Fruit fly (Drosophila melanogaster) whole organism, embryonic: ENCODE data around the gene Pcmt.

Experiments used
- Adf1 ChIP-seq: fragments of 200-800 bp; sonication (Bioruptor generic); IDR thresholded peaks from 2 replicates; pipeline ENCODE4 v1.3.6; 2022; ENCODE audit warnings: missing biosample characterization, missing genetic modification characterization
- Atf6 ChIP-seq: fragments of 200-800 bp; sonication (Bioruptor generic); IDR thresholded peaks from 2 replicates; pipeline ENCODE4 v1.3.6; 2022; ENCODE audit warnings: missing biosample characterization, missing genetic modification characterization
- CG10267 ChIP-seq: fragments of 200-800 bp; sonication (Bioruptor generic); optimal IDR thresholded peaks from 2 replicates; lab custom pipeline; 2018; ENCODE audit warnings: missing biosample characterization, mild to moderate bottlenecking, missing genetic modification characterization, moderate library complexity
- CG12071 ChIP-seq: fragments of 200-800 bp; sonication (Bioruptor generic); optimal IDR thresholded peaks from 3 replicates; lab custom pipeline; 2018; ENCODE audit warnings: missing biosample characterization, mild to moderate bottlenecking, missing genetic modification characterization
- CG12155 ChIP-seq: fragments of 200-800 bp; sonication (Bioruptor generic); optimal IDR thresholded peaks from 3 replicates; lab custom pipeline; 2016; ENCODE audit warnings: missing biosample characterization, missing genetic modification characterization
- CG14710 ChIP-seq: fragments of 200-800 bp; sonication (Bioruptor generic); optimal IDR thresholded peaks from 3 replicates; lab custom pipeline; 2019; ENCODE audit warnings: missing biosample characterization, mild to moderate bottlenecking, missing genetic modification characterization, moderate library complexity
- CG14860 ChIP-seq: fragments of 200-800 bp; sonication (Bioruptor generic); IDR thresholded peaks from 3 replicates; pipeline ENCODE4 v1.3.6; 2022; ENCODE audit warnings: missing biosample characterization, missing genetic modification characterization; ENCODE audit not compliant: partially characterized antibody
- CG17385 ChIP-seq: fragments of 200-800 bp; sonication (Bioruptor generic); optimal IDR thresholded peaks from 3 replicates; lab custom pipeline; 2018; ENCODE audit warnings: missing biosample characterization, mild to moderate bottlenecking, missing genetic modification characterization
- CG31365 ChIP-seq: fragments of 200-800 bp; sonication (Bioruptor generic); optimal IDR thresholded peaks from 2 replicates; lab custom pipeline; 2018; ENCODE audit warnings: missing biosample characterization, mild to moderate bottlenecking, missing genetic modification characterization
- CG3163 ChIP-seq: fragments of 200-800 bp; sonication (Bioruptor generic); optimal IDR thresholded peaks from 3 replicates; lab custom pipeline; 2016; ENCODE audit warnings: missing biosample characterization, missing genetic modification characterization
- CG32532 ChIP-seq: fragments of 200-800 bp; sonication (Bioruptor generic); IDR thresholded peaks from 2 replicates; pipeline ENCODE4 v1.3.6; 2022; ENCODE audit warnings: missing biosample characterization, missing genetic modification characterization
- CG3407 ChIP-seq: fragments of 200-800 bp; sonication (Bioruptor generic); optimal IDR thresholded peaks from 2 replicates; lab custom pipeline; 2018; ENCODE audit warnings: missing biosample characterization, mild to moderate bottlenecking, missing genetic modification characterization
- CG4328 ChIP-seq: fragments of 200-800 bp; sonication (Bioruptor generic); optimal IDR thresholded peaks from 3 replicates; lab custom pipeline; 2017; ENCODE audit warnings: missing biosample characterization, missing genetic modification reagents, missing genetic modification characterization
- CG7786 ChIP-seq: fragments of 200-800 bp; sonication (Bioruptor generic); optimal IDR thresholded peaks from 2 replicates; lab custom pipeline; 2016; ENCODE audit warnings: missing biosample characterization, missing genetic modification characterization
- CG8478 ChIP-seq: fragments of >200 bp; optimal IDR thresholded peaks from 2 replicates; lab custom pipeline; 2018
- CG8944 ChIP-seq: fragments of 200-800 bp; sonication (Bioruptor generic); optimal IDR thresholded peaks from 3 replicates; lab custom pipeline; 2016; ENCODE audit warnings: missing biosample characterization, missing genetic modification characterization
- CG9727 ChIP-seq: fragments of 200-800 bp; sonication (Bioruptor generic); optimal IDR thresholded peaks from 3 replicates; lab custom pipeline; 2017; ENCODE audit warnings: missing biosample characterization, mild to moderate bottlenecking, missing genetic modification characterization
- Ets97D ChIP-seq: fragments of 200-800 bp; sonication (Bioruptor generic); optimal IDR thresholded peaks from 3 replicates; lab custom pipeline; 2016; ENCODE audit warnings: missing biosample characterization, missing genetic modification characterization
- Fer2 ChIP-seq: fragments of 200-800 bp; sonication (Bioruptor generic); optimal IDR thresholded peaks from 2 replicates; lab custom pipeline; 2018; ENCODE audit warnings: missing biosample characterization, mild to moderate bottlenecking, missing genetic modification characterization, moderate library complexity
- GATAe ChIP-seq: fragments of 200-800 bp; sonication (Bioruptor generic); conservative IDR thresholded peaks from 2 replicates; pipeline ENCODE4 v1.3.6; 2022; ENCODE audit warnings: missing biosample characterization, missing genetic modification characterization
- H15 ChIP-seq: fragments of 200-800 bp; sonication (Bioruptor generic); IDR thresholded peaks from 3 replicates; pipeline ENCODE4 v1.3.6; 2022; ENCODE audit warnings: missing biosample characterization, missing genetic modification characterization
- Med ChIP-seq: fragments of 200-800 bp; sonication (Bioruptor generic); peaks from one replicate; lab custom pipeline; 2016; ENCODE audit warnings: missing biosample characterization, missing genetic modification characterization, mild to moderate bottlenecking, inconsistent platforms, moderate library complexity
- Pdp1 ChIP-seq, 2 experiments: fragments of 200-800 bp; sonication (Bioruptor generic); optimal IDR thresholded peaks; 3 replicates each; lab custom pipeline; 2016; ENCODE audit warnings: missing biosample characterization in 2 of 2, missing genetic modification characterization in 2 of 2, mild to moderate bottlenecking in 1 of 2, moderate library complexity in 1 of 2
- Side ChIP-seq: fragments of 200-800 bp; sonication (Bioruptor generic); optimal IDR thresholded peaks from 2 replicates; lab custom pipeline; 2016; ENCODE audit warnings: missing biosample characterization, missing genetic modification characterization
- Sry-δ ChIP-seq: fragments of 200-800 bp; sonication (Bioruptor generic); optimal IDR thresholded peaks from 2 replicates; lab custom pipeline; 2016; ENCODE audit warnings: missing biosample characterization, missing genetic modification characterization
- Ssrp ChIP-seq: fragments of 200-800 bp; sonication (Bioruptor generic); optimal IDR thresholded peaks from 2 replicates; lab custom pipeline; 2018; ENCODE audit warnings: missing biosample characterization, mild to moderate bottlenecking, missing genetic modification characterization, moderate library complexity
- Trl ChIP-seq, 3 experiments: fragments of >200 bp in 2 of 3; fragments of 200-800 bp in 1 of 3; sonication (Bioruptor generic) in 1 of 3; optimal IDR thresholded peaks; 2 replicates in 1 of 3; 3 replicates in 2 of 3; lab custom pipeline; 2016 to 2017; ENCODE audit warnings: missing biosample characterization in 1 of 3, missing genetic modification characterization in 1 of 3
- Usf ChIP-seq: fragments of 200-800 bp; sonication (Bioruptor generic); optimal IDR thresholded peaks from 2 replicates; lab custom pipeline; 2017; ENCODE audit warnings: missing genotype, missing biosample characterization, missing genetic modification characterization
- bigmax ChIP-seq: fragments of 200-800 bp; sonication (Bioruptor generic); optimal IDR thresholded peaks from 2 replicates; lab custom pipeline; 2018; ENCODE audit warnings: missing biosample characterization, mild to moderate bottlenecking, missing genetic modification characterization
- cg ChIP-seq: fragments of 200-800 bp; sonication (Bioruptor generic); optimal IDR thresholded peaks from 3 replicates; lab custom pipeline; 2019; ENCODE audit warnings: missing biosample characterization, mild to moderate bottlenecking, missing genetic modification characterization, moderate library complexity
- chif ChIP-seq, 2 experiments: fragments of 200-800 bp; sonication (Bioruptor generic); optimal IDR thresholded peaks; 3 replicates each; lab custom pipeline; 2016; ENCODE audit warnings: missing biosample characterization in 2 of 2, missing genetic modification characterization in 2 of 2
- corto ChIP-seq: fragments of 200-800 bp; sonication (Bioruptor generic); optimal IDR thresholded peaks from 2 replicates; lab custom pipeline; 2016; ENCODE audit warnings: missing biosample characterization, mild to moderate bottlenecking, missing genetic modification characterization, moderate library complexity
- dmrt99B ChIP-seq: fragments of 200-800 bp; sonication (Bioruptor generic); optimal IDR thresholded peaks from 2 replicates; lab custom pipeline; 2018; ENCODE audit warnings: missing biosample characterization, mild to moderate bottlenecking, missing genetic modification characterization, moderate library complexity
- mam ChIP-seq: fragments of 200-800 bp; sonication (Bioruptor generic); optimal IDR thresholded peaks from 3 replicates; lab custom pipeline; 2016; ENCODE audit warnings: missing biosample characterization, missing genetic modification characterization
- prd ChIP-seq, 3 experiments: fragments of >200 bp in 2 of 3; fragments of 200-800 bp in 1 of 3; sonication (Bioruptor generic) in 1 of 3; optimal IDR thresholded peaks in 2 of 3; IDR thresholded peaks in 1 of 3; 2 replicates in 2 of 3; 3 replicates in 1 of 3; pipeline versions ENCODE4 v1.3.6 to Lab custom; 2017 to 2022; ENCODE audit warnings: missing biosample characterization in 1 of 3, missing genetic modification characterization in 1 of 3
- pzg ChIP-seq: fragments of 200-800 bp; sonication (Bioruptor generic); optimal IDR thresholded peaks from 3 replicates; lab custom pipeline; 2018; ENCODE audit warnings: missing biosample characterization, mild to moderate bottlenecking, missing genetic modification characterization, moderate library complexity
- salm ChIP-seq: fragments of 200-800 bp; sonication (Bioruptor generic); optimal IDR thresholded peaks from 2 replicates; lab custom pipeline; 2018; ENCODE audit warnings: missing biosample characterization, mild to moderate bottlenecking, missing genetic modification characterization
- schlank ChIP-seq: fragments of 200-800 bp; sonication (Bioruptor generic); optimal IDR thresholded peaks from 2 replicates; lab custom pipeline; 2018; ENCODE audit warnings: missing biosample characterization, mild to moderate bottlenecking, missing genetic modification characterization
- slou ChIP-seq: fragments of 200-800 bp; sonication (Bioruptor generic); optimal IDR thresholded peaks from 3 replicates; lab custom pipeline; 2016; ENCODE audit warnings: missing biosample characterization, missing genetic modification characterization
- sug ChIP-seq: fragments of 200-800 bp; optimal IDR thresholded peaks from 2 replicates; lab custom pipeline; 2019; ENCODE audit warnings: missing biosample characterization, mild to moderate bottlenecking, missing genetic modification characterization, moderate library complexity
- tup ChIP-seq: fragments of 200-800 bp; sonication (Bioruptor generic); optimal IDR thresholded peaks from 2 replicates; lab custom pipeline; 2016; ENCODE audit warnings: missing biosample characterization, mild to moderate bottlenecking, missing genetic modification characterization, moderate library complexity
- unpg ChIP-seq: fragments of 200-800 bp; sonication (Bioruptor generic); optimal IDR thresholded peaks from 3 replicates; lab custom pipeline; 2018; ENCODE audit warnings: missing biosample characterization, mild to moderate bottlenecking, missing genetic modification characterization, moderate library complexity
- zen2 ChIP-seq: fragments of 200-800 bp; sonication (Bioruptor generic); IDR thresholded peaks from 3 replicates; pipeline ENCODE4 v1.3.6; 2022; ENCODE audit warnings: missing biosample characterization, missing genetic modification characterization; ENCODE audit not compliant: partially characterized antibody

The Pcmt gene

dm6 chr3R:5568590-5568989, 14.5 kb upstream of the Pcmt start, which contains the start of the genes CG2931 and Rheb (continued):
- TF ChIP-seq salm (tag; lab: Kevin White, UChicago) = peak; percentile 16
- TF ChIP-seq CG31365 (tag; lab: Kevin White, UChicago) = no peak
- peak; percentile 63 for TF ChIP-seq sug (tag; lab: Kevin White, UChicago)
- peak; percentile 62 for TF ChIP-seq slou
- TF ChIP-seq dmrt99B = no peak
- TF ChIP-seq CG8944 (GFP tag; lab: Kevin White, UChicago) = no peak
- TF ChIP-seq CG12155 (GFP tag; lab: Kevin White, UChicago) = peak; percentile 71
- no peak for TF ChIP-seq Usf (GFP tag; lab: Kevin White, UChicago)
- TF ChIP-seq CG3163 (GFP tag; lab: Kevin White, UChicago) = no peak
- TF ChIP-seq cg = peak; percentile 2
- peak; percentile 67 for TF ChIP-seq CG9727
- TF ChIP-seq Trl (optimal IDR thresholded peaks at IDR 0.05; lab: Kevin White, UChicago) = no peak
- TF ChIP-seq Trl (GFP tag; optimal IDR thresholded peaks at IDR 0.05; lab: Kevin White, UChicago) = no peak
- no peak for TF ChIP-seq schlank (tag; lab: Kevin White, UChicago)
- no peak for TF ChIP-seq GATAe (GFP tag; lab: Robert Waterston, UW)
- peak; percentile 37 for TF ChIP-seq Ssrp
- peak; percentile 48 for TF ChIP-seq tup (GFP tag; lab: Kevin White, UChicago)
- no peak for TF ChIP-seq CG8478 (lab: Kevin White, UChicago)
- TF ChIP-seq Adf1 (GFP tag; lab: Robert Waterston, UW) = peak; percentile 54
- peak; percentile 19 for TF ChIP-seq CG7786 (GFP tag; lab: Kevin White, UChicago)
- peak; percentile 69 for TF ChIP-seq unpg (GFP tag; lab: Kevin White, UChicago)
- TF ChIP-seq Side (GFP tag; lab: Kevin White, UChicago) = no peak
- TF ChIP-seq Fer2 (tag; lab: Kevin White, UChicago) = peak; percentile 34
- TF ChIP-seq corto (GFP tag; lab: Kevin White, UChicago) = peak; percentile 41
- TF ChIP-seq CG4328 (GFP tag; lab: Kevin White, UChicago) = no peak
- TF ChIP-seq Med (GFP tag; lab: Kevin White, UChicago) = peak; percentile 92
- peak; percentile 22 for TF ChIP-seq CG3407 (GFP tag; lab: Kevin White, UChicago)
- TF ChIP-seq zen2 (GFP tag; lab: Robert Waterston, UW) = no peak; the same call in 2 of the 3 replicates
- TF ChIP-seq CG10267 (tag; lab: Kevin White, UChicago) = peak; percentile 80
- peak; percentile 45 for TF ChIP-seq CG17385 (GFP tag; lab: Kevin White, UChicago)
- peak; percentile 87 for TF ChIP-seq CG14710 (tag; lab: Kevin White, UChicago)
- TF ChIP-seq chif (GFP tag; optimal IDR thresholded peaks at IDR 0.05; lab: Kevin White, UChicago) = peak; percentile 11 to 47
- TF ChIP-seq bigmax (GFP tag; lab: Kevin White, UChicago) = no peak
- TF ChIP-seq CG32532 = peak; percentile 71
- peak; percentile 67 for TF ChIP-seq Atf6
- TF ChIP-seq CG14860 (GFP tag; lab: Robert Waterston, UW) = peak; percentile 63; the same call in 2 of the 3 replicates
- TF ChIP-seq H15 (GFP tag; lab: Robert Waterston, UW) = 0 out of 3 replicates have a peak, but pooled peaks have one; percentile 40
- peak; percentile 89 for TF ChIP-seq pzg (GFP tag; lab: Kevin White, UChicago)
- peak; percentile 80 for TF ChIP-seq Sry-δ (GFP tag; lab: Kevin White, UChicago)
- no peak for TF ChIP-seq CG12071
- peak; percentile 44 to 67 for TF ChIP-seq Pdp1 (GFP tag; optimal IDR thresholded peaks at IDR 0.05; lab: Kevin White, UChicago)
- TF ChIP-seq prd (optimal IDR thresholded peaks at IDR 0.05; lab: Kevin White, UChicago) = no peak
- TF ChIP-seq prd (GFP tag; IDR thresholded peaks at IDR 0.05; lab: Robert Waterston, UW) = peak; percentile 82
- peak; percentile 55 for TF ChIP-seq mam (GFP tag; lab: Kevin White, UChicago)
- peak; percentile 76 for TF ChIP-seq Ets97D (GFP tag; lab: Kevin White, UChicago)
